Worm (Caenorhabditis elegans): ENCODE data around the gene kel-1.

The kel-1 gene

DNA sequence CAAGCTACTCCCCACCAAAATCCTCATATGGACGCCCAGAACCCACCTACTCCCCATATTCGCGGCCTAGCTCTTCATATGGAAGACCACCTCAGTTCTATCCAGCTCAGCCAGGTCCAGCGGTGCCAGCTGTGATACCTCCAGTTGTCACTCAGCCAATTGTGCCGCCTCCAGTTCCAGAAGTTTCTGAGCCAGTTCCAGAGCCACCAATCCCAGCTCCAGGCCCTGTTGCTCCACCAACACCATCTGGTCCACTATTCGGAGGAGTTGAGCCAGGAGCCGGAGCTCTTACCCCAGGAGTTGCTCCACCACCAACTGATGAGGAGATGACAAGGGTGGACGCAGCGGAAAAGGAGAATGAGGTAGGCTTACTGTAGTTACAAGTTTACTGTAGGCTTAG lies 32.9 kb downstream of the kel-1 start:
- TF ChIP-seq pes-1 (GFP tag; IDR thresholded peaks at IDR 0.05) (no peak), tbx-37 (GFP tag; conservative IDR thresholded peaks at IDR 0.05) (no peak), hnd-1 (tag; optimal IDR thresholded peaks at IDR 0.05) (no peak), aly-1 (tag; optimal IDR thresholded peaks at IDR 0.05) (no peak)

- TF ChIP-seq hnd-1 (tag; optimal IDR thresholded peaks at IDR 0.05) (no peak), sea-1 (GFP tag; conservative IDR thresholded peaks at IDR 0.05) (no peak), tbx-11 (GFP tag; IDR thresholded peaks at IDR 0.05) (no peak), tbx-37 (GFP tag; conservative IDR thresholded peaks at IDR 0.05) (no peak), ets-7 (tag; optimal IDR thresholded peaks at IDR 0.05) (no peak), ceh-36 (tag; optimal IDR thresholded peaks at IDR 0.05) (no peak), scrt-1 (GFP tag; IDR thresholded peaks at IDR 0.05) (no peak), hmg-4 (GFP tag; optimal IDR thresholded peaks at IDR 0.05) (no peak), ama-1 (optimal IDR thresholded peaks at IDR 0.05) (no peak)
Observed at ce11 chrII:11722164-11722563, 33.4 kb downstream of the kel-1 start.

- no peak for TF ChIP-seq scrt-1 (GFP tag; IDR thresholded peaks at IDR 0.05)
Observed at ce11 chrII:11723904-11724303, 35.2 kb downstream of the kel-1 start, which contains the start of gene ldh-1. ldh-1 (plus strand) TSS chrII:11724204.

- TF ChIP-seq tbx-37 (GFP tag; conservative IDR thresholded peaks at IDR 0.05) (no peak), ceh-36 (tag; optimal IDR thresholded peaks at IDR 0.05) (no peak), flt-1 (GFP tag; IDR thresholded peaks at IDR 0.05) (no peak), hmg-4 (GFP tag; optimal IDR thresholded peaks at IDR 0.05) (no peak)
Observed at ce11 chrII:11724362-11724761, 35.6 kb downstream of the kel-1 start.

DNA sequence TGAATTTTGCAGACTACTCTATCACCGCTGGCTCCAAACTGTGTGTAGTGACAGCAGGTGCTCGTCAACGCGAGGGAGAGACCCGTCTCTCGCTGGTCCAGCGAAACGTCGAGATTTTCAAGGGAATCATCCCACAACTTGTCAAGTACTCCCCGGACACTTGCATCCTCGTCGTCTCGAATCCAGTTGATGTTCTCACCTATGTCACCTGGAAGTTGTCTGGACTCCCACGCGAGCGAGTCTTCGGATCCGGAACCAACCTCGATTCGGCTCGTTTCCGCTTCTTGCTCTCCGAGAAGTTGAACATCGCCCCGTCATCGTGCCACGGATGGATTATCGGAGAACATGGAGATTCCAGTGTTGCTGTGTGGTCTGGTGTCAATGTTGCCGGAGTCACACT lies 36.9 kb downstream of the kel-1 start:
- TF ChIP-seq B0310.2 (tag; optimal IDR thresholded peaks at IDR 0.05) (no peak), scrt-1 (GFP tag; IDR thresholded peaks at IDR 0.05) (no peak), tbx-37 (GFP tag; conservative IDR thresholded peaks at IDR 0.05) (no peak), hnd-1 (tag; optimal IDR thresholded peaks at IDR 0.05) (no peak), ama-1 (optimal IDR thresholded peaks at IDR 0.05) (no peak), hmg-4 (GFP tag; optimal IDR thresholded peaks at IDR 0.05) (no peak), aly-1 (tag; optimal IDR thresholded peaks at IDR 0.05) (no peak), F13C5.2 (tag; optimal IDR thresholded peaks at IDR 0.05) (no peak), ceh-13 (GFP tag; optimal IDR thresholded peaks at IDR 0.05) (no peak), ets-7 (tag; optimal IDR thresholded peaks at IDR 0.05) (no peak), pes-1 (GFP tag; IDR thresholded peaks at IDR 0.05) (no peak), hmbx-1 (tag; optimal IDR thresholded peaks at IDR 0.05) (no peak), tra-4 (tag; optimal IDR thresholded peaks at IDR 0.05) (no peak), tbx-11 (GFP tag; IDR thresholded peaks at IDR 0.05) (no peak), flt-1 (GFP tag; IDR thresholded peaks at IDR 0.05) (no peak)

ce11 chrII:11726470-11727106 lies 37.8 kb downstream of the kel-1 start, which contains the start of gene F13D12.5:
F13D12.5 (plus strand) TSS chrII:11726814.
- TF ChIP-seq aly-1 (tag; optimal IDR thresholded peaks at IDR 0.05) (no peak), scrt-1 (GFP tag; IDR thresholded peaks at IDR 0.05) (no peak), ama-1 (optimal IDR thresholded peaks at IDR 0.05) (no peak), B0310.2 (tag; optimal IDR thresholded peaks at IDR 0.05) (no peak), sea-1 (GFP tag; conservative IDR thresholded peaks at IDR 0.05) (no peak), tra-4 (tag; optimal IDR thresholded peaks at IDR 0.05) (peak; percentile 1)

DNA sequence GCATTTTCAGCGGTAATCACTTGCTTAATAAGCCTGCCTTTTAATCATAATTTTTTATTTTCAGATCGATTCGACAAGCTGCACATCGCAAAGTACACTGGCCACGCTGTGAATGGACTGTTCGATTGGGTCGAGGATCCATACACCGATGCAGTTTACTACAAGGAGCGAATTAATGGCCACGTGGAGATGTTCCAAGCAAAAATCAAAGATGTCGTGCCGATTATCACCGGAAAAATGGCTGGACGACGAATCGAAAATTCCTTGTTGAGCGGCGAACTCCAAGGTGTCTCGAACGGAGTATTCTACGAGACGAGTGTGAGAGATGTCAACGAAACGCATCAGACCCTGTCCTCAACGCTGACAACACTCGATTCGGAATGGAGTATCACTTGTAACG lies 38.7 kb downstream of the kel-1 start:
- TF ChIP-seq B0310.2 (tag; optimal IDR thresholded peaks at IDR 0.05): no peak
- no peak for TF ChIP-seq flt-1 (GFP tag; IDR thresholded peaks at IDR 0.05)
- no peak for TF ChIP-seq hmbx-1 (tag; optimal IDR thresholded peaks at IDR 0.05)
- TF ChIP-seq tra-4 (tag; optimal IDR thresholded peaks at IDR 0.05): no peak
- TF ChIP-seq ceh-36 (tag; optimal IDR thresholded peaks at IDR 0.05): no peak
- TF ChIP-seq scrt-1 (GFP tag; IDR thresholded peaks at IDR 0.05): no peak
- no peak for TF ChIP-seq tbx-37 (GFP tag; conservative IDR thresholded peaks at IDR 0.05)
- no peak for TF ChIP-seq pes-1 (GFP tag; IDR thresholded peaks at IDR 0.05)
- TF ChIP-seq ama-1 (optimal IDR thresholded peaks at IDR 0.05): no peak

DNA sequence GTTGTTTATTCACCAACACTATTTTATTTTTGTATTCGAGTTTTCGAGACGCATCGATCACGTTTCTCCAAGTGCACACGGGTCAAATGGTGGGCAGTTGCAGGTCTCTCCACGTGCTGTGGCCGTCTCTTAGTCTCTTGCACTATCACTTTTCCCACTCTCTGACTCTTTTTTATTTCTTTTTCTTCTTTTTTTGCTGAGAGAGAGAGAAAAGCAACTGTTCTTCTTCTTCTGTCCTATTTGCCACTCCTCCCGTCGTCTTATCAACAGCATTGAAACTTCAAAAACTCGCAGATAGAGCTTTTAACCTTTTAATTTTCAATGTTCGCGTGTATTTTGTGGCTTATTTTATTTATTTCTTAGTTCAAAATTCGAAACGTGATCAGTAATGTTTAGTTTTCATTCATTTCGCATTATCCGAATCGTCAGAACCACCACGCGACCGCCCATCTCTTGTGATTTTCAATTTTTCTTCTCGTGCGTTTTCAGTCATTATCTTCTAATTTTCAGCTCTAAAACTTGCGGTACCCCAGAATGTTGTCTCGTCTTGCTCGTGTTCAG lies 39.9 kb downstream of the kel-1 start, which contains the start of gene alh-8:
Gene alh-8 (plus strand): TSS at position 511 of the 561 bp plus-strand sequence.
- TF ChIP-seq F13C5.2 (tag; optimal IDR thresholded peaks at IDR 0.05): no peak
- TF ChIP-seq tra-4 (tag; optimal IDR thresholded peaks at IDR 0.05): no peak
- no peak for TF ChIP-seq tbx-11 (GFP tag; IDR thresholded peaks at IDR 0.05)
- no peak for TF ChIP-seq B0310.2 (tag; optimal IDR thresholded peaks at IDR 0.05)
- TF ChIP-seq ama-1 (optimal IDR thresholded peaks at IDR 0.05): no peak
- TF ChIP-seq hmbx-1 (tag; optimal IDR thresholded peaks at IDR 0.05): no peak
- TF ChIP-seq flt-1 (GFP tag; IDR thresholded peaks at IDR 0.05): no peak
- no peak for TF ChIP-seq sea-1 (GFP tag; conservative IDR thresholded peaks at IDR 0.05)
- no peak for TF ChIP-seq pes-1 (GFP tag; IDR thresholded peaks at IDR 0.05)
- no peak for TF ChIP-seq hmg-4 (GFP tag; optimal IDR thresholded peaks at IDR 0.05)
- no peak for TF ChIP-seq ceh-36 (tag; optimal IDR thresholded peaks at IDR 0.05)
- TF ChIP-seq ets-7 (tag; optimal IDR thresholded peaks at IDR 0.05): no peak
